Fruit fly (Drosophila melanogaster): ENCODE measurements around the gene nrv1.
A peak's percentile ranks its signal among the peaks of the same experiment; 100 is the strongest.

The nrv1 gene

dm6 chr2L:6787029-6787972 lies 640 bp upstream of the nrv1 start (continued):
- TF ChIP-seq CG33557 (GFP tag; optimal IDR thresholded peaks at IDR 0.05) (peak; percentile 87), vvl (GFP tag; IDR thresholded peaks at IDR 0.05) (peak; percentile 93), MESR4 (GFP tag; optimal IDR thresholded peaks at IDR 0.05) (peak; percentile 0), MTF-1 (GFP tag; optimal IDR thresholded peaks at IDR 0.05; ENCODE audit: borderline replicate concordance) (peak; percentile 43), Hr39 (optimal IDR thresholded peaks at IDR 0.05) (no peak), Scr (GFP tag; IDR thresholded peaks at IDR 0.05; ENCODE audit: partially characterized antibody) (no peak; the same call in 1 of the 2 replicates), crc (GFP tag; optimal IDR thresholded peaks at IDR 0.05) (peak; percentile 93), NK7.1 (GFP tag; optimal IDR thresholded peaks at IDR 0.05) (peak; percentile 95), fu2 (GFP tag; optimal IDR thresholded peaks at IDR 0.05) (peak; percentile 97), CG12299 (tag; optimal IDR thresholded peaks at IDR 0.05) (peak; percentile 91), gsb (GFP tag; IDR thresholded peaks at IDR 0.05) (peak; percentile 83), ara (GFP tag; IDR thresholded peaks at IDR 0.05) (peak; percentile 78), CG11085 (GFP tag; IDR thresholded peaks at IDR 0.05) (peak; percentile 66), trem (tag; optimal IDR thresholded peaks at IDR 0.05) (peak; percentile 86), chm (GFP tag; IDR thresholded peaks at IDR 0.05) (peak; percentile 40; the same call in 1 of the 2 replicates), CG14860 (GFP tag; IDR thresholded peaks at IDR 0.05; ENCODE audit: partially characterized antibody) (0 out of 3 replicates have a peak, but pooled peaks have one; percentile 58), CG9437 (GFP tag; optimal IDR thresholded peaks at IDR 0.05) (peak; percentile 97), CG14710 (tag; optimal IDR thresholded peaks at IDR 0.05) (peak; percentile 96), fru (optimal IDR thresholded peaks at IDR 0.05) (no peak), Fer1 (GFP tag; optimal IDR thresholded peaks at IDR 0.05) (peak; percentile 93), CG6175 (GFP tag; IDR thresholded peaks at IDR 0.05) (peak; percentile 46), eyg (GFP tag; optimal IDR thresholded peaks at IDR 0.05) (peak; percentile 97), CG12391 (tag; optimal IDR thresholded peaks at IDR 0.05) (peak; percentile 95), CG4707 (GFP tag; optimal IDR thresholded peaks at IDR 0.05) (peak; percentile 66), CG9876 (GFP tag; optimal IDR thresholded peaks at IDR 0.05) (peak; percentile 92), CG12155 (GFP tag; optimal IDR thresholded peaks at IDR 0.05) (peak; percentile 91), CG3281 (GFP tag; optimal IDR thresholded peaks at IDR 0.05) (peak; percentile 97), ro (GFP tag; IDR thresholded peaks at IDR 0.05) (peak; percentile 78; the same call in 1 of the 2 replicates), CG7928 (GFP tag; optimal IDR thresholded peaks at IDR 0.05) (peak; percentile 70), tgo (GFP tag; IDR thresholded peaks at IDR 0.05) (peak; percentile 84), ci (GFP tag; IDR thresholded peaks at IDR 0.05) (peak; percentile 27; the same call in 2 of the 3 replicates), CG14050 (GFP tag; IDR thresholded peaks at IDR 0.05) (peak; percentile 74), CG17359 (tag; optimal IDR thresholded peaks at IDR 0.05) (peak; percentile 90), sob (GFP tag; IDR thresholded peaks at IDR 0.05) (peak; percentile 77), CG9797 (GFP tag; optimal IDR thresholded peaks at IDR 0.05) (peak; percentile 10), CG17186 (GFP tag; optimal IDR thresholded peaks at IDR 0.05) (peak; percentile 71), CG3407 (GFP tag; optimal IDR thresholded peaks at IDR 0.05) (peak; percentile 91), p53 (GFP tag; optimal IDR thresholded peaks at IDR 0.05) (peak; percentile 87), ranshi (GFP tag; IDR thresholded peaks at IDR 0.05) (peak; percentile 83), Elba2 (GFP tag; optimal IDR thresholded peaks at IDR 0.05) (peak; percentile 32), stc (GFP tag; IDR thresholded peaks at IDR 0.05) (peak; percentile 67), Mrtf (GFP tag; IDR thresholded peaks at IDR 0.05) (peak; percentile 78), kah (GFP tag; optimal IDR thresholded peaks at IDR 0.05) (peak; percentile 83), Asciz (GFP tag; optimal IDR thresholded peaks at IDR 0.05) (peak; percentile 88), Med (GFP tag) (peak; percentile 98), grn (GFP tag; optimal IDR thresholded peaks at IDR 0.05) (peak; percentile 89), CG10147 (GFP tag; optimal IDR thresholded peaks at IDR 0.05) (peak; percentile 96), Drgx (GFP tag; IDR thresholded peaks at IDR 0.05) (peak; percentile 87)
